Worm (Caenorhabditis elegans): ENCODE results near the gene etr-1.

Gene etr-1

DNA sequence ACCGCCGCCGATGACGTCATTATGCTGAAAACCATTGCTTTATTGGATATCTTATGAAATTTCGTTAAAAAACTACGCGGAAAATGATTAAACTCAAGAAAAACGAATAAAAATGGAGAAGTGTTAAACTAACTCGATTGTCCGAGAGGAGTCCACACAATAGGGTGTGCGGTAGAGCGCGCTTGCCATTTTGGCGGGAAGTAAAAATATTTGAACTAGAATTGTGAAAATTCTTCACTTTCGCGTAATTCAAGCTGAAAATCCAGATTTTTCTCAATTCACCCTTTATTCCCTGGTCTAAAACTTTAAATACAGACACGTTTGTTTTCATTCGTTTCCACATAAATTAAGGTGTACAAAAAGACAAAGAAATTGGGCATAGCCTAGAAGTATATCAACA lies 54.4 kb downstream of the etr-1 start, which contains the start of gene F48A11.4 (continued):
- TF ChIP-seq jun-1 (tag; optimal IDR thresholded peaks at IDR 0.05) (peak; percentile 83), tag-97 (GFP tag; IDR thresholded peaks at IDR 0.05) (no peak), T26A8.4 (GFP tag; IDR thresholded peaks at IDR 0.05) (peak; percentile 95), lin-1 (GFP tag; IDR thresholded peaks at IDR 0.05) (peak; percentile 70)

DNA sequence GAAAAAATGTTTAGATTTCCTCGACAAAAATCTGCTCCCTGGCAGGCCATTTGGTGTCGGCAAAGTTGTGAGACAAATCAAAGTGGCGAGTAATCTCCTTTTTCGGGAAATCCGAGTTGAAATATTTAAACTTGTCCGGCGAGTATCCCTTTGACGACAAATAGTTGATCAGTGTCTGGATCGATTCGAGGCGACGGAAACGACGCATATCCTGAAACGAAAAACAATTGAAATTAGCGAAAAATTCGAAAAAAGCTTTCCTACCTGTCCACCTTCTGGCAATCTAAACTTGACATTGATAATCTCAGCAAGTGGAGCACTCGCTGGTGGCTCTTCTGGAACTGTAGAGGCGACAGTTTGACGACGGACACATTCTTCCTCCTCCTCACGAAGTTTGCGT lies 55.1 kb downstream of the etr-1 start:
- peak; percentile 97 for TF ChIP-seq aha-1 (tag)
- no peak for TF ChIP-seq dve-1 (tag; optimal IDR thresholded peaks at IDR 0.05; ENCODE audit: insufficient read depth)
- TF ChIP-seq ztf-7 (tag; optimal IDR thresholded peaks at IDR 0.05), result no peak

DNA sequence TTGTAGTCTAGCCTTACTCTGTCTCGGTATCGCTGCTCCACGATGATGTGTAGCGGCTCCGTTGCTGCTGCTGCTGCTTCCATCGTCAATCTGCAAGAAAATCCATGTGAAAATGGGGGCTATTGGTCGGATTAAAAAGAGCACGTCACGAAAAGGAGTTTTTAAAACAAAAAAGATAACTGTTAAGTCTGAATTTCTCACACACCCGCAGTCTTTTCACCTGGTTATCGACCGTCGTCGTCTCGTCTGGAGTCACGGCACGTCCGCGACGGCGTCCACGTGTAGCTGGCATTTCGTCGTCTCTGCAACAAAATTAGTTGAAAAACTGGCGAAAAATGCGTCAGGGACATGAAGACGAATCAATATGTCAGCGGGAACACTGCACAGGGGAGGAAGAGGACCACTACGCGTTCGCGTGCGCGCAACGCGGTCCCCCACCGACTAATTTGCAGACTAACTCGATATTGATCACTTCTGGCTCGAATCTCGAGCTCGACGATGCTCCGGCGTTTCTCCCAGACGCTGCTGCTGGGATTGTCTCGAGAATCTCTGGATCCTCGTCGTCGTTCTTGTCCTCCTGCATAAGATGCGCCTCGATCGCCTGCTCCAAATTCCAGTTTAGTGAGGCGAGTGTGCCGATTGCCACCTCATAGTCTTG lies 57.8 kb downstream of the etr-1 start:
- TF ChIP-seq nhr-102 (tag; optimal IDR thresholded peaks at IDR 0.05) (no peak), daf-8 (GFP tag; IDR thresholded peaks at IDR 0.05) (0 out of 2 replicates have a peak, but pooled peaks have one; percentile 41), ZK546.5 (tag; optimal IDR thresholded peaks at IDR 0.05) (no peak), egl-43 (GFP tag; IDR thresholded peaks at IDR 0.05) (no peak; the same call in 1 of the 2 replicates), nhr-48 (tag; optimal IDR thresholded peaks at IDR 0.05) (no peak), nhr-6 (tag; optimal IDR thresholded peaks at IDR 0.05) (no peak), ceh-44 (GFP tag; IDR thresholded peaks at IDR 0.05) (no peak), nhr-111 (GFP tag; optimal IDR thresholded peaks at IDR 0.05) (no peak), D1046.2 (GFP tag; IDR thresholded peaks at IDR 0.05) (0 out of 2 replicates have a peak, but pooled peaks have one; percentile 35), set-16 (GFP tag; IDR thresholded peaks at IDR 0.05) (peak; percentile 53; the same call in 1 of the 2 replicates), aha-1 (tag) (peak; percentile 70)

All from whole organism, L4 larva.